Fruit fly (Drosophila melanogaster) whole organism, embryonic: ENCODE data around the gene Arpc4.
A peak's percentile ranks its signal among the peaks of the same experiment; 100 is the strongest.

Experiments used
- CG12659 ChIP-seq: fragments of 200-800 bp; sonication (Bioruptor generic); optimal IDR thresholded peaks from 3 replicates; lab custom pipeline; 2017; ENCODE audit warnings: mild to moderate bottlenecking, missing biosample characterization, missing genetic modification reagents, missing genetic modification characterization
- CG13123 ChIP-seq: fragments of 200-800 bp; sonication (Bioruptor generic); optimal IDR thresholded peaks from 2 replicates; lab custom pipeline; 2016; ENCODE audit warnings: missing biosample characterization, missing genetic modification characterization
- CG13894 ChIP-seq: fragments of 200-800 bp; sonication (Bioruptor generic); optimal IDR thresholded peaks from 3 replicates; lab custom pipeline; 2018; ENCODE audit warnings: missing biosample characterization, mild to moderate bottlenecking, missing genetic modification characterization, moderate library complexity
- CG14710 ChIP-seq: fragments of 200-800 bp; sonication (Bioruptor generic); optimal IDR thresholded peaks from 3 replicates; lab custom pipeline; 2019; ENCODE audit warnings: missing biosample characterization, mild to moderate bottlenecking, missing genetic modification characterization, moderate library complexity
- CG16815 ChIP-seq: fragments of 200-800 bp; sonication (Bioruptor generic); optimal IDR thresholded peaks from 3 replicates; lab custom pipeline; 2017; ENCODE audit warnings: missing biosample characterization, mild to moderate bottlenecking, missing genetic modification characterization
- CG2199 ChIP-seq: fragments of 200-800 bp; sonication (Bioruptor generic); IDR thresholded peaks from 3 replicates; pipeline ENCODE4 v1.3.6; 2022; ENCODE audit warnings: missing biosample characterization, missing genetic modification characterization
- CG31224 ChIP-seq: fragments of 200-800 bp; sonication (Bioruptor generic); IDR thresholded peaks from 2 replicates; pipeline ENCODE4 v1.3.6; 2022; ENCODE audit warnings: missing biosample characterization, missing genetic modification characterization
- CG32772 ChIP-seq: fragments of 200-800 bp; sonication (Bioruptor generic); IDR thresholded peaks from 2 replicates; pipeline ENCODE4 v1.3.6; 2022; ENCODE audit warnings: missing biosample characterization, missing genetic modification characterization
- CG33213 ChIP-seq: fragments of 200-800 bp; sonication (Bioruptor generic); optimal IDR thresholded peaks from 3 replicates; lab custom pipeline; 2016; ENCODE audit warnings: missing biosample characterization, missing genetic modification characterization
- CG42726 ChIP-seq: fragments of 200-800 bp; sonication (Bioruptor generic); IDR thresholded peaks from 2 replicates; pipeline ENCODE4 v1.3.6; 2022; ENCODE audit warnings: missing biosample characterization, missing genetic modification characterization; ENCODE audit not compliant: partially characterized antibody
- CG4854 ChIP-seq: fragments of 200-800 bp; sonication (Bioruptor generic); optimal IDR thresholded peaks from 2 replicates; lab custom pipeline; 2016; ENCODE audit warnings: missing biosample characterization, missing genetic modification characterization, inconsistent platforms
- CG6254 ChIP-seq: fragments of 200-800 bp; sonication (Bioruptor generic); optimal IDR thresholded peaks from 3 replicates; lab custom pipeline; 2017; ENCODE audit warnings: mild to moderate bottlenecking, missing biosample characterization, missing genetic modification reagents, missing genetic modification characterization
- CG8924 ChIP-seq: fragments of 200-800 bp; optimal IDR thresholded peaks from 3 replicates; lab custom pipeline; 2019; ENCODE audit warnings: missing biosample characterization, mild to moderate bottlenecking, missing genetic modification characterization, moderate library complexity
- CrebB ChIP-seq: fragments of 200-800 bp; sonication (Bioruptor generic); optimal IDR thresholded peaks from 3 replicates; lab custom pipeline; 2018; ENCODE audit warnings: missing biosample characterization, mild to moderate bottlenecking, missing genetic modification characterization
- Dll ChIP-seq: fragments of 200-800 bp; sonication (Bioruptor generic); IDR thresholded peaks from 4 replicates; pipeline ENCODE4 v1.3.6; 2022; ENCODE audit warnings: missing biosample characterization, missing genetic modification characterization; ENCODE audit not compliant: partially characterized antibody
- Elba2 ChIP-seq: fragments of 200-800 bp; sonication (Bioruptor generic); optimal IDR thresholded peaks from 3 replicates; lab custom pipeline; 2016; ENCODE audit warnings: missing biosample characterization, missing genetic modification characterization
- Gsc ChIP-seq: fragments of 200-800 bp; sonication (Bioruptor generic); IDR thresholded peaks from 2 replicates; pipeline ENCODE4 v1.3.6; 2022; ENCODE audit warnings: missing biosample characterization, missing genetic modification characterization
- HLH54F ChIP-seq: fragments of 200-800 bp; sonication (Bioruptor generic); optimal IDR thresholded peaks from 3 replicates; lab custom pipeline; 2016; ENCODE audit warnings: missing biosample characterization, missing genetic modification characterization
- HmgD ChIP-seq: fragments of 200-800 bp; sonication (Bioruptor generic); optimal IDR thresholded peaks from 3 replicates; lab custom pipeline; 2016; ENCODE audit warnings: missing biosample characterization, missing genetic modification characterization
- Hsf ChIP-seq: fragments of 200-800 bp; sonication (Bioruptor generic); optimal IDR thresholded peaks from 3 replicates; lab custom pipeline; 2016; ENCODE audit warnings: missing biosample characterization, missing genetic modification characterization
- Jarid2 ChIP-seq: fragments of 200-800 bp; sonication (Bioruptor generic); optimal IDR thresholded peaks from 3 replicates; lab custom pipeline; 2017; ENCODE audit warnings: mild to moderate bottlenecking, missing biosample characterization, missing genetic modification reagents, missing genetic modification characterization
- NC2α ChIP-seq: fragments of 200-800 bp; sonication (Bioruptor generic); optimal IDR thresholded peaks from 2 replicates; lab custom pipeline; 2016; ENCODE audit warnings: missing biosample characterization, missing genetic modification characterization
- Nf-YB ChIP-seq: fragments of 200-800 bp; sonication (Bioruptor generic); optimal IDR thresholded peaks from 3 replicates; lab custom pipeline; 2019; ENCODE audit warnings: missing biosample characterization, mild to moderate bottlenecking, missing genetic modification characterization, moderate library complexity
- Xrp1 ChIP-seq: fragments of 200-800 bp; sonication (Bioruptor generic); IDR thresholded peaks from 2 replicates; pipeline ENCODE4 v1.3.6; 2022; ENCODE audit warnings: missing biosample characterization, missing genetic modification characterization
- YL-1 ChIP-seq: fragments of 200-800 bp; sonication (Bioruptor generic); optimal IDR thresholded peaks from 3 replicates; lab custom pipeline; 2017; ENCODE audit warnings: missing biosample characterization, mild to moderate bottlenecking, missing genetic modification characterization
- ac ChIP-seq: fragments of 200-800 bp; sonication (Bioruptor generic); optimal IDR thresholded peaks from 3 replicates; lab custom pipeline; 2017; ENCODE audit warnings: missing biosample characterization, mild to moderate bottlenecking, missing genetic modification characterization
- amos ChIP-seq: fragments of 200-800 bp; sonication (Bioruptor generic); IDR thresholded peaks from 2 replicates; pipeline ENCODE4 v1.3.6; 2022; ENCODE audit warnings: missing biosample characterization, missing genetic modification characterization; ENCODE audit not compliant: partially characterized antibody
- ash1 ChIP-seq: fragments of 200-800 bp; sonication (Bioruptor generic); optimal IDR thresholded peaks from 2 replicates; lab custom pipeline; 2018; ENCODE audit warnings: missing biosample characterization, mild to moderate bottlenecking, missing genetic modification characterization
- bowl ChIP-seq: fragments of 200-800 bp; sonication (Bioruptor generic); IDR thresholded peaks from 2 replicates; pipeline ENCODE4 v1.3.6; 2022; ENCODE audit warnings: missing biosample characterization, missing genetic modification characterization
- crc ChIP-seq: fragments of 200-800 bp; sonication (Bioruptor generic); optimal IDR thresholded peaks from 2 replicates; lab custom pipeline; 2016; ENCODE audit warnings: missing biosample characterization, missing genetic modification characterization
- crol ChIP-seq: fragments of 200-800 bp; sonication (Bioruptor generic); IDR thresholded peaks from 2 replicates; pipeline ENCODE4 v1.3.6; 2022; ENCODE audit warnings: missing biosample characterization, missing genetic modification characterization
- crp ChIP-seq, 2 experiments: fragments of 200-800 bp; sonication (Bioruptor generic); optimal IDR thresholded peaks; 2 replicates in 1 of 2; 3 replicates in 1 of 2; lab custom pipeline; 2017; ENCODE audit warnings: missing biosample characterization in 2 of 2, missing genetic modification characterization in 2 of 2, mild to moderate bottlenecking in 1 of 2, moderate library complexity in 1 of 2
- cwo ChIP-seq: fragments of 200-800 bp; sonication (Bioruptor generic); optimal IDR thresholded peaks from 3 replicates; lab custom pipeline; 2017; ENCODE audit warnings: missing biosample characterization, missing genetic modification characterization, mild to moderate bottlenecking, moderate library complexity, missing genetic modification reagents
- danr ChIP-seq: fragments of 200-800 bp; sonication (Bioruptor generic); IDR thresholded peaks from 2 replicates; pipeline ENCODE4 v1.3.6; 2022; ENCODE audit warnings: missing biosample characterization, missing genetic modification characterization
- dm ChIP-seq: fragments of 200-800 bp; sonication (Bioruptor generic); optimal IDR thresholded peaks from 3 replicates; lab custom pipeline; 2016; ENCODE audit warnings: missing biosample characterization, missing genetic modification characterization
- klu ChIP-seq: fragments of 200-800 bp; sonication (Bioruptor generic); IDR thresholded peaks from 2 replicates; pipeline ENCODE4 v1.3.6; 2022; ENCODE audit warnings: missing biosample characterization, missing genetic modification characterization
- lab ChIP-seq: fragments of 200-800 bp; sonication (Bioruptor generic); optimal IDR thresholded peaks from 3 replicates; lab custom pipeline; 2017; ENCODE audit warnings: missing biosample characterization, missing genetic modification characterization, mild to moderate bottlenecking, moderate library complexity, missing genetic modification reagents
- mld ChIP-seq: fragments of 200-800 bp; sonication (Bioruptor generic); IDR thresholded peaks from 3 replicates; pipeline ENCODE4 v1.3.6; 2022; ENCODE audit warnings: missing biosample characterization, missing genetic modification characterization; ENCODE audit not compliant: partially characterized antibody
- nerfin-1 ChIP-seq: fragments of 200-800 bp; sonication (Bioruptor generic); optimal IDR thresholded peaks from 3 replicates; lab custom pipeline; 2019; ENCODE audit warnings: missing biosample characterization, mild to moderate bottlenecking, missing genetic modification characterization, moderate library complexity
- nom ChIP-seq: fragments of 200-800 bp; sonication (Bioruptor generic); optimal IDR thresholded peaks from 2 replicates; lab custom pipeline; 2017; ENCODE audit warnings: missing biosample characterization, missing genetic modification characterization, mild to moderate bottlenecking, moderate library complexity, missing genetic modification reagents
- org-1 ChIP-seq: fragments of 200-800 bp; sonication (Bioruptor generic); optimal IDR thresholded peaks from 2 replicates; lab custom pipeline; 2017; ENCODE audit warnings: missing biosample characterization, missing genetic modification characterization
- repo ChIP-seq: fragments of 200-800 bp; sonication (Bioruptor generic); optimal IDR thresholded peaks from 2 replicates; lab custom pipeline; 2016; ENCODE audit warnings: missing biosample characterization, missing genetic modification characterization
- sens ChIP-seq: fragments of 200-800 bp; sonication (Bioruptor generic); peaks from one replicate; lab custom pipeline; 2016; ENCODE audit warnings: missing biosample characterization, missing genetic modification characterization
- sna ChIP-seq: fragments of 200-800 bp; sonication (Bioruptor generic); IDR thresholded peaks from 2 replicates; pipeline ENCODE4 v1.3.6; 2022; ENCODE audit warnings: missing biosample characterization, missing genetic modification characterization; ENCODE audit not compliant: partially characterized antibody
- toy ChIP-seq: fragments of 200-800 bp; sonication (Bioruptor generic); IDR thresholded peaks from 2 replicates; pipeline ENCODE4 v1.3.6; 2022; ENCODE audit warnings: missing biosample characterization, missing genetic modification characterization
- twi ChIP-seq: fragments of 200-800 bp; optimal IDR thresholded peaks from 2 replicates; lab custom pipeline; 2019; ENCODE audit warnings: missing biosample characterization, mild to moderate bottlenecking, missing genetic modification characterization, moderate library complexity
- zen ChIP-seq: fragments of 200-800 bp; sonication (Bioruptor generic); optimal IDR thresholded peaks from 3 replicates; lab custom pipeline; 2018; ENCODE audit warnings: missing biosample characterization, mild to moderate bottlenecking, missing genetic modification characterization, moderate library complexity
- zen2 ChIP-seq: fragments of 200-800 bp; sonication (Bioruptor generic); IDR thresholded peaks from 3 replicates; pipeline ENCODE4 v1.3.6; 2022; ENCODE audit warnings: missing biosample characterization, missing genetic modification characterization; ENCODE audit not compliant: partially characterized antibody
- zfh2 ChIP-seq: fragments of 200-800 bp; sonication (Bioruptor generic); optimal IDR thresholded peaks from 2 replicates; lab custom pipeline; 2016; ENCODE audit warnings: missing biosample characterization, missing genetic modification characterization

The Arpc4 gene

DNA sequence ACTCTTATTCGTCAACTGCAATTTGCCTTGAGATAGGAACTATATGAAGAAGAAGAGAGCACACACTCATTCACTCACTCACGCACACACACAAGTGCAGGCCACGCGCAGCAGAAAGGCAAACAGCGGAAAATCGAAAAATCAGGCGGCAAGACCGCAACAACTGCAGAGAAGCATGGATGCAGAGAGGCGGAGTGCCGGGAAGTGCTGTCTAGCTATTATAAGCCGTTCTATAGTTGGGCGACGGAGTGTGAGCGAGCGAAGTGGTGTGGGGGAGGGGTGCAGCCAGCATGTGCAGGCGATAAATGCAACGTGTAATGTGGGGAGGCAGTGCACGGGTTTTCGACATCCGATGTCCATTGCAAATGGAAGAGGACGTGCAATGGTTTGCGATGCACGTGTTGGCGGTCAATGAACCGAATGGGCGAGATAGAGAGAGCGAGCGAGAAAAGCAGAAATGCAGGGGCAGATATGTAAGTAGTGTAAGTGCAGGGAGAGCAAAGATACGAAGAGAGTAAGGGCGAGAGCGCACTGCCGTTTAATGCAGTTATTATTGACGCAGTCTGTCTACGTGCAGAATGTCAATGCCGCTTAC lies 46.1 kb upstream of the Arpc4 start (continued):
- TF ChIP-seq CG13123 (GFP tag; lab: Kevin White, UChicago) (no peak), Hsf (GFP tag; lab: Kevin White, UChicago) (no peak), HLH54F (GFP tag; lab: Kevin White, UChicago) (no peak), dm (GFP tag; lab: Kevin White, UChicago) (peak; percentile 99), Nf-YB (GFP tag; lab: Kevin White, UChicago) (peak; percentile 31), ash1 (GFP tag; lab: Kevin White, UChicago) (no peak), CG12659 (GFP tag; lab: Kevin White, UChicago) (no peak), Jarid2 (GFP tag; lab: Kevin White, UChicago) (peak; percentile 28), crc (no peak), amos (GFP tag; lab: Robert Waterston, UW) (0 out of 2 replicates have a peak, but pooled peaks have one; percentile 20), CG4854 (no peak), CG32772 (GFP tag; lab: Robert Waterston, UW) (no peak), nom (GFP tag; lab: Kevin White, UChicago) (peak; percentile 5), Elba2 (GFP tag; lab: Kevin White, UChicago) (peak; percentile 73), CG16815 (no peak), danr (GFP tag; lab: Robert Waterston, UW) (no peak), toy (GFP tag; lab: Robert Waterston, UW) (no peak), sens (GFP tag; lab: Kevin White, UChicago) (peak; percentile 78), mld (GFP tag; lab: Robert Waterston, UW) (0 out of 3 replicates have a peak, but pooled peaks have one; percentile 37), YL-1 (GFP tag; lab: Kevin White, UChicago) (no peak), klu (GFP tag; lab: Robert Waterston, UW) (no peak), Dll (GFP tag; lab: Robert Waterston, UW) (0 out of 4 replicates have a peak, but pooled peaks have one; percentile 27), Gsc (no peak), Xrp1 (GFP tag; lab: Robert Waterston, UW) (0 out of 2 replicates have a peak, but pooled peaks have one; percentile 11), zen (tag; lab: Kevin White, UChicago) (peak; percentile 82), zen2 (GFP tag; lab: Robert Waterston, UW) (no peak), twi (tag; lab: Kevin White, UChicago) (peak; percentile 100), cwo (peak; percentile 98), lab (GFP tag; lab: Kevin White, UChicago) (no peak), zfh2 (GFP tag; lab: Kevin White, UChicago) (no peak), crp (GFP tag; optimal IDR thresholded peaks at IDR 0.05; lab: Kevin White, UChicago) (peak in 1 of 2 experiments; percentile 23), CG42726 (GFP tag; lab: Robert Waterston, UW) (peak; percentile 100), CrebB (tag; lab: Kevin White, UChicago) (no peak), org-1 (GFP tag; lab: Kevin White, UChicago) (no peak), CG14710 (peak; percentile 27), CG13894 (tag; lab: Kevin White, UChicago) (no peak), CG8924 (tag; lab: Kevin White, UChicago) (peak; percentile 32), bowl (GFP tag; lab: Robert Waterston, UW) (no peak), CG2199 (GFP tag; lab: Robert Waterston, UW) (peak; percentile 88), CG31224 (GFP tag; lab: Robert Waterston, UW) (no peak), repo (GFP tag; lab: Kevin White, UChicago) (no peak), sna (GFP tag; lab: Robert Waterston, UW) (0 out of 2 replicates have a peak, but pooled peaks have one; percentile 23), CG33213 (GFP tag; lab: Kevin White, UChicago) (no peak), nerfin-1 (tag; lab: Kevin White, UChicago) (peak; percentile 27), NC2α (no peak), ac (GFP tag; lab: Kevin White, UChicago) (peak; percentile 34), CG6254 (GFP tag; lab: Kevin White, UChicago) (no peak), HmgD (peak; percentile 58), crol (GFP tag; lab: Robert Waterston, UW) (peak; percentile 98)
